Fruit fly (Drosophila melanogaster) whole organism, embryonic: ENCODE results near the gene CG18063.

ENCODE experiments used
- CG32767 ChIP-seq: fragments of 200-800 bp; sonication (Bioruptor generic); IDR thresholded peaks from 2 replicates; pipeline ENCODE4 v1.3.6; 2022; ENCODE audit warnings: missing biosample characterization, missing genetic modification characterization
- CG6765 ChIP-seq: fragments of 200-800 bp; sonication (Bioruptor generic); optimal IDR thresholded peaks from 3 replicates; lab custom pipeline; 2017; ENCODE audit warnings: missing biosample characterization, mild to moderate bottlenecking, missing genetic modification characterization
- CoRest ChIP-seq: fragments of 200-800 bp; sonication (Bioruptor generic); optimal IDR thresholded peaks from 3 replicates; lab custom pipeline; 2018; ENCODE audit warnings: missing biosample characterization, mild to moderate bottlenecking, missing genetic modification characterization, moderate library complexity
- ase ChIP-seq: fragments of 200-800 bp; sonication (Bioruptor generic); IDR thresholded peaks from 3 replicates; pipeline ENCODE4 v1.3.6; 2022; ENCODE audit warnings: missing biosample characterization, missing genetic modification characterization
- az2 ChIP-seq: fragments of 200-800 bp; sonication (Bioruptor generic); optimal IDR thresholded peaks from 3 replicates; lab custom pipeline; 2016; ENCODE audit warnings: missing biosample characterization, missing genetic modification characterization
- gcm ChIP-seq: fragments of 200-800 bp; sonication (Bioruptor generic); optimal IDR thresholded peaks from 2 replicates; lab custom pipeline; 2019; ENCODE audit warnings: missing biosample characterization, mild to moderate bottlenecking, missing genetic modification characterization, moderate library complexity
- shn ChIP-seq: fragments of 200-800 bp; sonication (Bioruptor generic); optimal IDR thresholded peaks from 3 replicates; lab custom pipeline; 2016; ENCODE audit warnings: missing biosample characterization, missing genetic modification characterization

DNA sequence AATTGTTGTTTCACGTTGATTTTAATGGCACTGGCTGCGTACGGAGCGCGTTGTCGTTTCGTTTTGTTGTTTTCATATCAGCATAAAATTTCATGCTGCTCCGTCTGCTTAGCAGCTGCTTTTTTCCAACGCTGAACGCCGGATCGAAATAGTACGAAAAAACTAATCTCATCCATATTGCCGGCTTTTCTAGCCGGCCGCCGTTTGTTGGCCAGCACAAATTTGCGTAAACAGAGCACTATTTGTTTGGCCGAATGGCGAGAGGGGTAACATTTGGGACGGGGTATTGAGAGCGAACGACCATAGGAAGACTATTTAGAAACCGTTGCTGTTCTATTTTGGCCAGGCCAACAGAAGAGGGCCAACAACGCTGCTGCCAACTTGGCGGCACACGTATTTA, 47.8 kb upstream of the CG18063 start:
- no peak for TF ChIP-seq CG32767 (GFP tag; lab: Robert Waterston, UW)
- TF ChIP-seq az2 (GFP tag; lab: Kevin White, UChicago): no peak
- no peak for TF ChIP-seq shn (GFP tag; lab: Kevin White, UChicago)
- no peak for TF ChIP-seq CG6765 (GFP tag; lab: Kevin White, UChicago)
- no peak for TF ChIP-seq gcm
- no peak for TF ChIP-seq CoRest (tag; lab: Kevin White, UChicago)
- 0 out of 3 replicates have a peak, but pooled peaks have one; percentile 38 for TF ChIP-seq ase
